Worm (Caenorhabditis elegans) whole organism, midembryonic: Measurements from ENCODE around the gene dcaf-1.

Experiments used
- flt-1 ChIP-seq: fragments of 200-800 bp; sonication (Bioruptor generic); IDR thresholded peaks from 2 replicates; pipeline ENCODE4 v1.3.6; 2022; ENCODE audit warnings: missing genetic modification characterization, missing compliant biosample characterization
- med-1 ChIP-seq: sonication (generic microtip); optimal IDR thresholded peaks from 2 replicates; lab custom pipeline; 2017; ENCODE audit warnings: missing genetic modification characterization, mild to moderate bottlenecking, missing compliant biosample characterization, antibody characterized with exemption, missing genetic modification reagents; ENCODE audit not compliant: insufficient read depth

DNA sequence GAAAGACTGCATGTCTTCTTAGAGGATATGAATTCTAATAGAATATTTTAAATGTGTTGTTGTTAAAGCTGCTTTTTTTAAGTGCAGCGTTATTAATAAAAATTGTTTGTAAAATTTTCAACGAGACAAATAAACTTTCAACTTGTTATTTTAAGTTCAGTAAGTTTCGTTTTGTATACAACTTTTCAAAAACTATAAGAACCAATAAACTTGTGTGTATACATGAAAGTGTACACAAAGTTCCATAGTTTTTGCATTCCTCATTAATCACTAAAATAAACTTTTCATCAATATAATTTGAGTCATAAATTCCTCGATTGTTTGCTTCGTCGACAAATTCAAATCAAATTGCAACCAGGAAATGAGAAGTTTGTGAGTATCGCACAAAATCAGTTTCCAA is 57.8 kb downstream of the dcaf-1 start, which contains the start of gene srm-3:
- no peak for TF ChIP-seq med-1 (GFP tag; lab: Kevin White, UChicago)
- no peak for TF ChIP-seq flt-1 (GFP tag; lab: Robert Waterston, UW)
